Fruit fly (Drosophila melanogaster) whole organism, pupa: Measurements from ENCODE around the gene Recs1.

ENCODE experiments used
- CG13204 ChIP-seq: fragments of 200-800 bp; sonication (Bioruptor generic); optimal IDR thresholded peaks from 2 replicates; lab custom pipeline; 2018; ENCODE audit warnings: missing biosample characterization, mild to moderate bottlenecking, missing genetic modification characterization, moderate library complexity
- CG17806 ChIP-seq: fragments of 200-800 bp; sonication (Bioruptor generic); optimal IDR thresholded peaks from 2 replicates; lab custom pipeline; 2018; ENCODE audit warnings: missing biosample characterization, mild to moderate bottlenecking, missing genetic modification characterization, moderate library complexity
- CG8301 ChIP-seq: fragments of 200-800 bp; sonication (Bioruptor generic); optimal IDR thresholded peaks from 2 replicates; lab custom pipeline; 2018; ENCODE audit warnings: missing biosample characterization, mild to moderate bottlenecking, missing genetic modification characterization
- CG9948 ChIP-seq: fragments of 200-800 bp; sonication (Bioruptor generic); optimal IDR thresholded peaks from 2 replicates; lab custom pipeline; 2018; ENCODE audit warnings: missing biosample characterization, mild to moderate bottlenecking, missing genetic modification characterization, moderate library complexity
- EcR ChIP-seq: fragments of 200-800 bp; sonication (Bioruptor generic); optimal IDR thresholded peaks from 3 replicates; lab custom pipeline; 2019; ENCODE audit warnings: missing biosample characterization, missing genetic modification characterization, mild to moderate bottlenecking, moderate library complexity, missing genetic modification reagents
- Pif1A ChIP-seq: fragments of 200-800 bp; sonication (Bioruptor generic); optimal IDR thresholded peaks from 3 replicates; lab custom pipeline; 2016; ENCODE audit warnings: missing biosample characterization, missing genetic modification characterization
- Snoo ChIP-seq: fragments of 200-800 bp; sonication (Bioruptor generic); optimal IDR thresholded peaks from 3 replicates; lab custom pipeline; 2017; ENCODE audit warnings: missing biosample characterization, mild to moderate bottlenecking, missing genetic modification characterization, inconsistent platforms
- fd96Ca ChIP-seq: fragments of 200-800 bp; sonication (Bioruptor generic); IDR thresholded peaks from 3 replicates; pipeline ENCODE4 v1.3.6; 2022; ENCODE audit warnings: missing biosample characterization, missing genetic modification characterization
- gl ChIP-seq: fragments of 200-800 bp; sonication (Bioruptor generic); optimal IDR thresholded peaks from 2 replicates; lab custom pipeline; 2018; ENCODE audit warnings: missing biosample characterization, mild to moderate bottlenecking, missing genetic modification characterization
- rn ChIP-seq: fragments of 200-800 bp; sonication (Bioruptor generic); IDR thresholded peaks from 2 replicates; pipeline ENCODE4 v1.3.6; 2022; ENCODE audit warnings: missing biosample characterization, missing genetic modification characterization

- TF ChIP-seq Snoo (tag; lab: Kevin White, UChicago) (no peak), rn (no peak), CG13204 (no peak), CG8301 (tag; lab: Kevin White, UChicago) (no peak), CG17806 (tag; lab: Kevin White, UChicago) (peak; percentile 44), gl (tag; lab: Kevin White, UChicago) (no peak), fd96Ca (GFP tag; lab: Robert Waterston, UW) (no peak), Pif1A (GFP tag; lab: Kevin White, UChicago) (no peak), EcR (GFP tag; lab: Kevin White, UChicago) (no peak), CG9948 (tag; lab: Kevin White, UChicago) (peak; percentile 35)
These were observed 31.2 kb downstream of the Recs1 start, which contains the start of the genes Abi and twf for dm6 chr3R:14122347-14122812.
